Fruit fly (Drosophila melanogaster) whole organism, prepupa: ENCODE results near the gene CG17129.

ENCODE experiments used
- Blimp-1 ChIP-seq: fragments of 200-800 bp; sonication (Bioruptor generic); optimal IDR thresholded peaks from 3 replicates; lab custom pipeline; 2017; ENCODE audit warnings: missing biosample characterization, missing genetic modification characterization, mild to moderate bottlenecking, moderate library complexity, missing genetic modification reagents
- CG11294 ChIP-seq: fragments of 200-800 bp; sonication (Bioruptor generic); IDR thresholded peaks from 2 replicates; pipeline ENCODE4 v1.3.6; 2022; ENCODE audit warnings: missing biosample characterization, missing genetic modification characterization
- CG11902 ChIP-seq: fragments of 200-800 bp; sonication (Bioruptor generic); optimal IDR thresholded peaks from 3 replicates; lab custom pipeline; 2016; ENCODE audit warnings: missing biosample characterization, missing genetic modification characterization
- CG1621 ChIP-seq: fragments of 200-800 bp; sonication (Bioruptor generic); optimal IDR thresholded peaks from 3 replicates; lab custom pipeline; 2018; ENCODE audit warnings: missing biosample characterization, mild to moderate bottlenecking, missing genetic modification characterization
- CG16779 ChIP-seq: fragments of 200-800 bp; sonication (Bioruptor generic); optimal IDR thresholded peaks from 3 replicates; lab custom pipeline; 2017; ENCODE audit warnings: missing biosample characterization, mild to moderate bottlenecking, missing genetic modification characterization
- CG31627 ChIP-seq: fragments of 200-800 bp; sonication (Bioruptor generic); optimal IDR thresholded peaks from 3 replicates; lab custom pipeline; 2016; ENCODE audit warnings: missing biosample characterization, missing genetic modification characterization
- CG34406 ChIP-seq: fragments of 200-800 bp; sonication (Bioruptor generic); optimal IDR thresholded peaks from 3 replicates; lab custom pipeline; 2016; ENCODE audit warnings: missing biosample characterization, missing genetic modification characterization
- CG3919 ChIP-seq: fragments of 200-800 bp; sonication (Bioruptor generic); optimal IDR thresholded peaks from 3 replicates; lab custom pipeline; 2016; ENCODE audit warnings: missing biosample characterization, missing genetic modification characterization
- CG4318 ChIP-seq: fragments of 200-800 bp; sonication (Bioruptor generic); optimal IDR thresholded peaks from 3 replicates; lab custom pipeline; 2017; ENCODE audit warnings: missing biosample characterization, mild to moderate bottlenecking, missing genetic modification characterization
- CG6163 ChIP-seq: fragments of 200-800 bp; sonication (Bioruptor generic); IDR thresholded peaks from 3 replicates; pipeline ENCODE4 v1.3.6; 2022; ENCODE audit warnings: missing biosample characterization, missing genetic modification characterization
- CG6276 ChIP-seq: fragments of 200-800 bp; sonication (Bioruptor generic); optimal IDR thresholded peaks from 2 replicates; lab custom pipeline; 2017; ENCODE audit warnings: missing biosample characterization, mild to moderate bottlenecking, missing genetic modification characterization
- CG6792 ChIP-seq: fragments of 200-800 bp; sonication (Bioruptor generic); optimal IDR thresholded peaks from 3 replicates; lab custom pipeline; 2016; ENCODE audit warnings: missing biosample characterization, missing genetic modification characterization
- CG8119 ChIP-seq: fragments of 200-800 bp; sonication (Bioruptor generic); IDR thresholded peaks from 3 replicates; pipeline ENCODE4 v1.3.6; 2022; ENCODE audit warnings: missing biosample characterization, missing genetic modification characterization
- CG8319 ChIP-seq: fragments of 200-800 bp; sonication (Bioruptor generic); optimal IDR thresholded peaks from 3 replicates; lab custom pipeline; 2016; ENCODE audit warnings: missing biosample characterization, missing genetic modification characterization
- CG8632 ChIP-seq: fragments of 200-800 bp; sonication (Bioruptor generic); optimal IDR thresholded peaks from 3 replicates; lab custom pipeline; 2016; ENCODE audit warnings: missing biosample characterization, missing genetic modification characterization
- CG9139 ChIP-seq: fragments of 200-800 bp; sonication (Bioruptor generic); optimal IDR thresholded peaks from 3 replicates; lab custom pipeline; 2017; ENCODE audit warnings: missing biosample characterization, mild to moderate bottlenecking, missing genetic modification characterization
- Eip75B ChIP-seq: fragments of 200-800 bp; sonication (Bioruptor generic); optimal IDR thresholded peaks from 3 replicates; lab custom pipeline; 2016; ENCODE audit warnings: missing biosample characterization, missing genetic modification characterization
- Eip78C ChIP-seq: fragments of 200-800 bp; sonication (Bioruptor generic); peaks from one replicate; lab custom pipeline; 2016; ENCODE audit warnings: missing biosample characterization, missing genetic modification characterization
- Eip93F ChIP-seq: fragments of 200-800 bp; sonication (Bioruptor generic); optimal IDR thresholded peaks from 2 replicates; lab custom pipeline; 2016; ENCODE audit warnings: missing biosample characterization, mild to moderate bottlenecking, missing genetic modification characterization
- Ets21C ChIP-seq: fragments of 200-800 bp; sonication (Bioruptor generic); optimal IDR thresholded peaks from 3 replicates; lab custom pipeline; 2016; ENCODE audit warnings: missing biosample characterization, missing genetic modification characterization
- Ets96B ChIP-seq: fragments of 200-800 bp; optimal IDR thresholded peaks from 2 replicates; lab custom pipeline; 2019; ENCODE audit warnings: missing biosample characterization, mild to moderate bottlenecking, missing genetic modification characterization, moderate library complexity
- Gug ChIP-seq: fragments of 200-800 bp; sonication (Bioruptor generic); IDR thresholded peaks from 2 replicates; pipeline ENCODE4 v1.3.6; 2022; ENCODE audit warnings: missing biosample characterization, missing genetic modification characterization
- Hr38 ChIP-seq: sonication (Bioruptor generic); optimal IDR thresholded peaks from 2 replicates; lab custom pipeline; 2016; ENCODE audit warnings: missing biosample characterization, missing genetic modification characterization
- Hr4 ChIP-seq: fragments of 200-800 bp; sonication (Bioruptor generic); optimal IDR thresholded peaks from 3 replicates; lab custom pipeline; 2016; ENCODE audit warnings: missing biosample characterization, missing genetic modification characterization
- Lpt ChIP-seq: fragments of 200-800 bp; sonication (Bioruptor generic); optimal IDR thresholded peaks from 3 replicates; lab custom pipeline; 2016; ENCODE audit warnings: missing biosample characterization, missing genetic modification characterization
- Met ChIP-seq: fragments of 200-800 bp; sonication (Bioruptor generic); optimal IDR thresholded peaks from 3 replicates; lab custom pipeline; 2016; ENCODE audit warnings: missing biosample characterization, missing genetic modification characterization
- OdsH ChIP-seq: fragments of 200-800 bp; sonication (Bioruptor generic); optimal IDR thresholded peaks from 3 replicates; lab custom pipeline; 2016; ENCODE audit warnings: missing biosample characterization, missing genetic modification characterization
- Smox ChIP-seq: fragments of 200-800 bp; sonication (Bioruptor generic); optimal IDR thresholded peaks from 3 replicates; lab custom pipeline; 2016; ENCODE audit warnings: missing biosample characterization, missing genetic modification characterization
- Sox102F ChIP-seq: fragments of 200-800 bp; sonication (Bioruptor generic); optimal IDR thresholded peaks from 2 replicates; lab custom pipeline; 2016; ENCODE audit warnings: missing biosample characterization, mild to moderate bottlenecking, missing genetic modification characterization
- Sox14 ChIP-seq: fragments of 200-800 bp; sonication (Bioruptor generic); optimal IDR thresholded peaks from 3 replicates; lab custom pipeline; 2016; ENCODE audit warnings: missing biosample characterization, missing genetic modification characterization
- Sox15 ChIP-seq: fragments of 200-800 bp; sonication (Bioruptor generic); optimal IDR thresholded peaks from 3 replicates; lab custom pipeline; 2016; ENCODE audit warnings: missing biosample characterization, missing genetic modification characterization
- acj6 ChIP-seq: fragments of 200-800 bp; sonication (Bioruptor generic); optimal IDR thresholded peaks from 3 replicates; lab custom pipeline; 2016; ENCODE audit warnings: missing biosample characterization, missing genetic modification characterization
- dac ChIP-seq: fragments of 200-800 bp; sonication (Bioruptor generic); optimal IDR thresholded peaks from 2 replicates; lab custom pipeline; 2017; ENCODE audit warnings: missing biosample characterization, mild to moderate bottlenecking, missing genetic modification characterization
- dsx ChIP-seq: fragments of 200-800 bp; optimal IDR thresholded peaks from 3 replicates; lab custom pipeline; 2019; ENCODE audit warnings: missing biosample characterization, mild to moderate bottlenecking, missing genetic modification characterization, moderate library complexity; ENCODE audit not compliant: poor library complexity, severe bottlenecking
- eg ChIP-seq: fragments of 200-800 bp; sonication (Bioruptor generic); IDR thresholded peaks from 3 replicates; pipeline ENCODE4 v1.3.6; 2022; ENCODE audit warnings: missing biosample characterization, missing genetic modification characterization
- fd59A ChIP-seq: fragments of 200-800 bp; sonication (Bioruptor generic); optimal IDR thresholded peaks from 2 replicates; lab custom pipeline; 2017; ENCODE audit warnings: missing biosample characterization, mild to moderate bottlenecking, missing genetic modification characterization, missing genetic modification reagents
- fd85E ChIP-seq: fragments of 200-800 bp; sonication (Bioruptor generic); optimal IDR thresholded peaks from 3 replicates; lab custom pipeline; 2016; ENCODE audit warnings: missing biosample characterization, missing genetic modification characterization
- lz ChIP-seq: fragments of 200-800 bp; sonication (Bioruptor generic); optimal IDR thresholded peaks from 3 replicates; lab custom pipeline; 2016; ENCODE audit warnings: missing biosample characterization, missing genetic modification characterization
- net ChIP-seq: fragments of 200-800 bp; sonication (Bioruptor generic); optimal IDR thresholded peaks from 3 replicates; lab custom pipeline; 2016; ENCODE audit warnings: missing biosample characterization, missing genetic modification characterization
- pdm3 ChIP-seq: fragments of 200-800 bp; sonication (Bioruptor generic); optimal IDR thresholded peaks from 3 replicates; lab custom pipeline; 2016; ENCODE audit warnings: missing biosample characterization, missing genetic modification characterization
- salr ChIP-seq, 2 experiments: fragments of 200-800 bp; sonication (Bioruptor generic); optimal IDR thresholded peaks; 3 replicates each; lab custom pipeline; 2016 to 2018; ENCODE audit warnings: missing biosample characterization in 2 of 2, missing genetic modification characterization in 2 of 2, mild to moderate bottlenecking in 1 of 2
- spab ChIP-seq: fragments of 200-800 bp; sonication (Bioruptor generic); optimal IDR thresholded peaks from 2 replicates; lab custom pipeline; 2017; ENCODE audit warnings: missing biosample characterization, mild to moderate bottlenecking, missing genetic modification characterization, missing genetic modification reagents
- ss ChIP-seq, 2 experiments: fragments of 200-800 bp; sonication (Bioruptor generic); optimal IDR thresholded peaks; 2 replicates in 1 of 2; 3 replicates in 1 of 2; lab custom pipeline; 2017 to 2018; ENCODE audit warnings: mild to moderate bottlenecking in 2 of 2, missing biosample characterization in 2 of 2, missing genetic modification characterization in 2 of 2, moderate library complexity in 1 of 2
- topi ChIP-seq: fragments of 200-800 bp; sonication (Bioruptor generic); optimal IDR thresholded peaks from 3 replicates; lab custom pipeline; 2016; ENCODE audit warnings: missing biosample characterization, missing genetic modification characterization

CG17129 gene

dm6 chr3L:725527-726191, 45.5 kb upstream of the CG17129 start (continued):
- TF ChIP-seq CG6276 (GFP tag; lab: Kevin White, UChicago) (no peak), Smox (GFP tag; lab: Kevin White, UChicago) (peak; percentile 88), eg (GFP tag; lab: Robert Waterston, UW) (0 out of 3 replicates have a peak, but pooled peaks have one; percentile 14), spab (GFP tag; lab: Kevin White, UChicago) (peak; percentile 63), dsx (GFP tag; lab: Kevin White, UChicago) (peak; percentile 38), Sox14 (GFP tag; lab: Kevin White, UChicago) (peak; percentile 80), Lpt (GFP tag; lab: Kevin White, UChicago) (no peak), Eip93F (no peak), Blimp-1 (GFP tag; lab: Kevin White, UChicago) (peak; percentile 64), CG6792 (GFP tag; lab: Kevin White, UChicago) (peak; percentile 84), salr (GFP tag; optimal IDR thresholded peaks at IDR 0.05; lab: Kevin White, UChicago) (peak; percentile 14 to 38), CG31627 (GFP tag; lab: Kevin White, UChicago) (peak; percentile 92), Sox102F (GFP tag; lab: Kevin White, UChicago) (peak; percentile 89), fd59A (peak; percentile 49), Met (peak; percentile 94), pdm3 (GFP tag; lab: Kevin White, UChicago) (peak; percentile 78), Ets96B (tag; lab: Kevin White, UChicago) (peak; percentile 74), fd85E (GFP tag; lab: Kevin White, UChicago) (no peak), OdsH (peak; percentile 78), Ets21C (peak; percentile 84), ss (GFP tag; optimal IDR thresholded peaks at IDR 0.05; lab: Kevin White, UChicago) (peak; percentile 54 to 70), CG1621 (tag; lab: Kevin White, UChicago) (peak; percentile 72), Hr38 (no peak), Hr4 (GFP tag; lab: Kevin White, UChicago) (peak; percentile 32), CG9139 (GFP tag; lab: Kevin White, UChicago) (peak; percentile 28), dac (GFP tag; lab: Kevin White, UChicago) (no peak)
- TF ChIP-seq, all 60 proteins: peak for 48

- peak; percentile 80 for TF ChIP-seq CG11902 (GFP tag; lab: Kevin White, UChicago)
- TF ChIP-seq CG6792 (GFP tag; lab: Kevin White, UChicago) = peak; percentile 97
- peak; percentile 98 for TF ChIP-seq CG6163 (GFP tag; lab: Robert Waterston, UW)
- peak; percentile 95 for TF ChIP-seq topi (GFP tag; lab: Kevin White, UChicago)
- TF ChIP-seq CG11294 (GFP tag; lab: Robert Waterston, UW) = peak; percentile 76
- TF ChIP-seq Sox14 (GFP tag; lab: Kevin White, UChicago) = peak; percentile 95
- TF ChIP-seq net = peak; percentile 92
- peak; percentile 93 for TF ChIP-seq Ets21C
- peak; percentile 88 to 90 for TF ChIP-seq ss (GFP tag; optimal IDR thresholded peaks at IDR 0.05; lab: Kevin White, UChicago)
- peak; percentile 92 for TF ChIP-seq CG3919
- peak; percentile 86 for TF ChIP-seq fd59A
- TF ChIP-seq CG8319 = peak; percentile 91
- TF ChIP-seq Sox15 (GFP tag; lab: Kevin White, UChicago) = peak; percentile 83
- peak; percentile 91 for TF ChIP-seq pdm3 (GFP tag; lab: Kevin White, UChicago)
- peak; percentile 93 for TF ChIP-seq spab (GFP tag; lab: Kevin White, UChicago)
- peak; percentile 95 for TF ChIP-seq Sox102F (GFP tag; lab: Kevin White, UChicago)
- TF ChIP-seq CG1621 (tag; lab: Kevin White, UChicago) = peak; percentile 95
- peak; percentile 90 for TF ChIP-seq Gug
- peak; percentile 99 for TF ChIP-seq Eip78C (GFP tag; lab: Kevin White, UChicago)
- peak; percentile 94 for TF ChIP-seq CG8632 (GFP tag; lab: Kevin White, UChicago)
- TF ChIP-seq Hr4 (GFP tag; lab: Kevin White, UChicago) = peak; percentile 84
- peak; percentile 91 for TF ChIP-seq Ets96B (tag; lab: Kevin White, UChicago)
- peak; percentile 93 for TF ChIP-seq CG8119 (GFP tag; lab: Robert Waterston, UW)
- TF ChIP-seq acj6 = peak; percentile 93
- TF ChIP-seq Lpt (GFP tag; lab: Kevin White, UChicago) = peak; percentile 81
- peak; percentile 97 for TF ChIP-seq lz (GFP tag; lab: Kevin White, UChicago)
- TF ChIP-seq OdsH = peak; percentile 93
- peak; percentile 81 for TF ChIP-seq dac (GFP tag; lab: Kevin White, UChicago)
- peak; percentile 80 for TF ChIP-seq CG4318 (GFP tag; lab: Kevin White, UChicago)
- peak; percentile 96 for TF ChIP-seq Eip75B (GFP tag; lab: Kevin White, UChicago)
- peak; percentile 92 for TF ChIP-seq CG16779
- TF ChIP-seq salr (GFP tag; optimal IDR thresholded peaks at IDR 0.05; lab: Kevin White, UChicago) = peak; percentile 77 to 83
- TF ChIP-seq CG34406 (GFP tag; lab: Kevin White, UChicago) = peak; percentile 92
Measured at dm6 chr3L:724518-725341, 44.6 kb upstream of the CG17129 start.
